Worm (Caenorhabditis elegans): ENCODE measurements around the gene gskl-1.

The gskl-1 gene

DNA sequence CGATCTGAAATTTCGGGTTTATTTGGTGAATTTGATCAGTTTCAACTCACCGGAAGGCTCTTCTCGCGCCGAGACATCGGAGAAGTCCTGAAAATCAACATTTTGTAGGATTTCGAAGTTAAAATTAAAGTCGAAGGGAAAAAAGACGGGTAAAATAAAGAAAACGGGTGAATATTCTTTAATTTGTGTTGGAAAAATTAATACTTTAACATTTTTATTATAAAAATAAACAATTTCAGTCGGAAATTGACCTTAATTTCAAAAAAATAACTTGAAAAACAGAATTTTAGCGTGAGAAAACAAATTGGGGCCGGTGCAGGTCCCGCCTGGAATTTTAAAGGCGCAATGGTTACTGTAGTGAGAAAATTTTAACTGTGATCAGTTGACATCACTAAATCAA lies 5.7 kb downstream of the gskl-1 start, which contains the start of gene nos-1:
Gene nos-1, minus strand, starts transcription at position 101 of the 400 bp plus-strand sequence.
- no peak for TF ChIP-seq ceh-82 (tag; optimal IDR thresholded peaks at IDR 0.05)
- TF ChIP-seq skn-1 (tag; optimal IDR thresholded peaks at IDR 0.05): no peak
- no peak for TF ChIP-seq egl-27 (tag; optimal IDR thresholded peaks at IDR 0.05)
- TF ChIP-seq fkh-8 (tag; optimal IDR thresholded peaks at IDR 0.05): no peak
- no peak for TF ChIP-seq nhr-12 (tag; optimal IDR thresholded peaks at IDR 0.05)
- TF ChIP-seq hlh-4 (tag; optimal IDR thresholded peaks at IDR 0.05): no peak
- TF ChIP-seq nhr-84 (tag; optimal IDR thresholded peaks at IDR 0.05): no peak
- TF ChIP-seq mdl-1 (tag; optimal IDR thresholded peaks at IDR 0.05): no peak
- no peak for TF ChIP-seq lin-13 (GFP tag; optimal IDR thresholded peaks at IDR 0.05)
- TF ChIP-seq aha-1 (tag; optimal IDR thresholded peaks at IDR 0.05): no peak
- no peak for TF ChIP-seq lin-35 (GFP tag; optimal IDR thresholded peaks at IDR 0.05)
- no peak for TF ChIP-seq ces-1 (GFP tag; optimal IDR thresholded peaks at IDR 0.05)
- TF ChIP-seq hlh-17 (GFP tag; optimal IDR thresholded peaks at IDR 0.05; ENCODE audit: borderline replicate concordance): no peak

DNA sequence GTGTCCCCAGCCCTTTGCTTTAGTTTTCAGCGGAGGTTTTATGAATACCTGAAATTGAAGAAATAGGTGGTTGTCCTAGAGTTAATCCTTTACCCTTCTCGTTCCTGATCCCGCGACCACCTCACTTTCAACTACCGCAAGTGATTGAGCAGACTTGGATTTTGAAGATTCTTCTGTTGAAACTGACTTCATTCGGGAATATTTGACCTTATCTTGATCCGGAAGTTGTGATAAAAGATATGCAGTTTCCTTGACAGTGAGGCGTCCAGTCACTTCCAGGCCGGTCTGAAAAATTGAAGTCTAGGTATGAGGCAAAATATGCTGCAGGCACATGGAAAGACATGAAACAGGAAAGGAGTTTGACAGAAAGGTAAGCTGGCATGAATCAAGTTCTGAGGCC lies 7.8 kb downstream of the gskl-1 start:
- TF ChIP-seq fkh-10 (GFP tag; optimal IDR thresholded peaks at IDR 0.05): no peak
- no peak for TF ChIP-seq snu-23 (GFP tag; optimal IDR thresholded peaks at IDR 0.05)
- TF ChIP-seq blmp-1 (tag; optimal IDR thresholded peaks at IDR 0.05): no peak
- TF ChIP-seq dsc-1 (tag; optimal IDR thresholded peaks at IDR 0.05): no peak
- TF ChIP-seq nhr-90 (tag; optimal IDR thresholded peaks at IDR 0.05; ENCODE audit: poor library complexity): no peak
- no peak for TF ChIP-seq mab-9 (GFP tag; IDR thresholded peaks at IDR 0.05)
- TF ChIP-seq lin-13 (GFP tag; optimal IDR thresholded peaks at IDR 0.05): no peak
- no peak for TF ChIP-seq mdl-1 (tag; optimal IDR thresholded peaks at IDR 0.05)
- TF ChIP-seq efl-3 (GFP tag; optimal IDR thresholded peaks at IDR 0.05): no peak
- TF ChIP-seq snpc-4 (tag; optimal IDR thresholded peaks at IDR 0.05): no peak
- TF ChIP-seq tlp-1 (tag; optimal IDR thresholded peaks at IDR 0.05): no peak
- TF ChIP-seq jun-1 (tag; optimal IDR thresholded peaks at IDR 0.05): no peak
- TF ChIP-seq ces-1 (GFP tag; optimal IDR thresholded peaks at IDR 0.05): no peak
- no peak for TF ChIP-seq fkh-4 (tag; optimal IDR thresholded peaks at IDR 0.05; ENCODE audit: borderline replicate concordance)
- no peak for TF ChIP-seq elt-2 (tag; optimal IDR thresholded peaks at IDR 0.05)
- TF ChIP-seq fos-1 (tag; optimal IDR thresholded peaks at IDR 0.05): no peak

DNA sequence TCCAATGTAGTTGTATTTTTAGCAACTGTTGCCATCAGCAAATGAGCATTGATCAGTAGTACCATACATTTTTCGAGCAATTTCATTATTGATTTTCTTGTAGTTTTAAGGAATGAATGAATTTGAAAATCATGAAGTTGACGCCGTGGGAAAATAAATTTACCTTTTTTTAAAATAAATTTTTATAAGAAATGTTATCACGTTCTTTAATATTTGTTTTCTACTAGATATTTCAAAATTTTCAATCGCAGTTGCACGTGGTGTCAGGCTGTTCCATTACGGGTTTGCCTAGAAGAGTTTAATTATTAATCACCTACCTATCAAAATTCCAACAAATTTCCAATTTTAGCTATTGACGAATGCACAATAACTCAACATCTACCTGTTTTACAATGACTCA lies 9.4 kb downstream of the gskl-1 start, which contains the start of gene R03D7.8:
Gene R03D7.8, minus strand, starts transcription at position 101 of the 400 bp plus-strand sequence.
- TF ChIP-seq lsy-2 (tag; optimal IDR thresholded peaks at IDR 0.05): no peak
- TF ChIP-seq unc-98 (GFP tag; IDR thresholded peaks at IDR 0.05): no peak
- TF ChIP-seq ets-5 (GFP tag; IDR thresholded peaks at IDR 0.05): no peak
- no peak for TF ChIP-seq elt-3 (tag; optimal IDR thresholded peaks at IDR 0.05)
- TF ChIP-seq ceh-90 (tag; optimal IDR thresholded peaks at IDR 0.05): no peak
- no peak for TF ChIP-seq isw-1 (GFP tag; IDR thresholded peaks at IDR 0.05)
- TF ChIP-seq ceh-82 (tag; optimal IDR thresholded peaks at IDR 0.05): no peak
- TF ChIP-seq zip-4 (GFP tag; optimal IDR thresholded peaks at IDR 0.05): no peak
- no peak for TF ChIP-seq Y116A8C.19 (tag; optimal IDR thresholded peaks at IDR 0.05; ENCODE audit: borderline replicate concordance)
- TF ChIP-seq sup-37 (GFP tag; optimal IDR thresholded peaks at IDR 0.05): no peak
- no peak for TF ChIP-seq C34B4.2 (tag; optimal IDR thresholded peaks at IDR 0.05)
- TF ChIP-seq mab-9 (GFP tag; IDR thresholded peaks at IDR 0.05): no peak
- TF ChIP-seq mep-1 (tag; optimal IDR thresholded peaks at IDR 0.05): no peak
- TF ChIP-seq nhr-84 (tag; optimal IDR thresholded peaks at IDR 0.05): no peak
- TF ChIP-seq efl-1 (optimal IDR thresholded peaks at IDR 0.05): no peak
- TF ChIP-seq efl-1 (GFP tag; optimal IDR thresholded peaks at IDR 0.05 in 1 of 2): no peak
- no peak for TF ChIP-seq pag-3 (tag; optimal IDR thresholded peaks at IDR 0.05; ENCODE audit: borderline replicate concordance, insufficient read depth)
- no peak for TF ChIP-seq egl-27 (tag; optimal IDR thresholded peaks at IDR 0.05)
